Worm (Caenorhabditis elegans) whole organism, L2 larva: ENCODE measurements around the gene allo-1.
A peak's percentile ranks its signal among the peaks of the same experiment; 100 is the strongest.

ENCODE experiments used
- C34F6.9 ChIP-seq: fragments of 150-350 bp; optimal IDR thresholded peaks from 2 replicates; lab custom pipeline; 2014; ENCODE audit warnings: missing biosample characterization, missing genetic modification characterization
- F13H6.1 ChIP-seq: sonication (generic microtip); optimal IDR thresholded peaks from 2 replicates; lab custom pipeline; 2016; ENCODE audit warnings: missing genetic modification characterization, missing compliant biosample characterization
- Y55F3AM.14 ChIP-seq: fragments of 200-800 bp; sonication (Bioruptor generic); optimal IDR thresholded peaks from 2 replicates; lab custom pipeline; 2018; ENCODE audit warnings: mild to moderate bottlenecking, missing genetic modification characterization, missing compliant biosample characterization
- ZK546.5 ChIP-seq: sonication (generic microtip); optimal IDR thresholded peaks from 2 replicates; lab custom pipeline; 2017; ENCODE audit warnings: missing biosample characterization, missing genetic modification characterization
- alr-1 ChIP-seq: fragments of 150-350 bp; optimal IDR thresholded peaks from 2 replicates; lab custom pipeline; 2014; ENCODE audit warnings: missing biosample characterization, missing genetic modification characterization
- aly-2 ChIP-seq: fragments of 150-350 bp; optimal IDR thresholded peaks from 2 replicates; lab custom pipeline; 2014; ENCODE audit warnings: missing biosample characterization, missing genetic modification characterization
- blmp-1 ChIP-seq: sonication (generic microtip); optimal IDR thresholded peaks from 2 replicates; lab custom pipeline; 2017; ENCODE audit warnings: missing genetic modification characterization, mild to moderate bottlenecking, missing compliant biosample characterization, antibody characterized with exemption, moderate library complexity; ENCODE audit not compliant: insufficient read depth
- ceh-16 ChIP-seq: fragments of 150-350 bp; optimal IDR thresholded peaks from 2 replicates; lab custom pipeline; 2014; ENCODE audit warnings: missing biosample characterization, missing genetic modification characterization
- ceh-82 ChIP-seq: fragments of 150-350 bp; optimal IDR thresholded peaks from 2 replicates; lab custom pipeline; 2014; ENCODE audit warnings: missing biosample characterization, missing genetic modification characterization
- crh-2 ChIP-seq: sonication (generic microtip); optimal IDR thresholded peaks from 2 replicates; lab custom pipeline; 2017; ENCODE audit warnings: missing biosample characterization, missing genetic modification characterization
- dmd-4 ChIP-seq: sonication (generic microtip); optimal IDR thresholded peaks from 2 replicates; lab custom pipeline; 2017; ENCODE audit warnings: missing biosample characterization, missing genetic modification characterization
- fos-1 ChIP-seq: fragments of 150-350 bp; optimal IDR thresholded peaks from 2 replicates; lab custom pipeline; 2014; ENCODE audit warnings: missing biosample characterization, missing genetic modification characterization
- gmeb-1 ChIP-seq: fragments of 150-350 bp; optimal IDR thresholded peaks from 2 replicates; lab custom pipeline; 2014; ENCODE audit warnings: missing biosample characterization, missing genetic modification characterization
- lin-11 ChIP-seq: fragments of 150-350 bp; sonication (generic microtip); optimal IDR thresholded peaks from 2 replicates; lab custom pipeline; 2014; ENCODE audit warnings: missing biosample characterization, missing genetic modification characterization, inconsistent platforms, mixed read lengths
- lin-13 ChIP-seq: fragments of 150-350 bp; optimal IDR thresholded peaks from 2 replicates; lab custom pipeline; 2014; ENCODE audit warnings: missing biosample characterization, missing genetic modification reagents, missing genetic modification characterization
- lin-39 ChIP-seq: fragments of 150-350 bp; optimal IDR thresholded peaks from 2 replicates; lab custom pipeline; 2014; ENCODE audit warnings: missing biosample characterization, missing genetic modification reagents, missing genetic modification characterization
- lsy-2 ChIP-seq, 2 experiments: fragments of 150-350 bp in 1 of 2; sonication (generic microtip) in 1 of 2; optimal IDR thresholded peaks; 2 replicates each; lab custom pipeline; 2014 to 2017; ENCODE audit warnings: missing biosample characterization in 2 of 2, missing genetic modification characterization in 2 of 2
- mab-5 ChIP-seq: fragments of 150-350 bp; optimal IDR thresholded peaks from 2 replicates; lab custom pipeline; 2014; ENCODE audit warnings: missing biosample characterization, missing genetic modification characterization
- mbf-1 ChIP-seq: sonication (generic microtip); optimal IDR thresholded peaks from 2 replicates; lab custom pipeline; 2017; ENCODE audit warnings: missing biosample characterization, missing genetic modification characterization
- mdl-1 ChIP-seq, 2 experiments: fragments of 150-350 bp in 1 of 2; sonication (generic microtip) in 1 of 2; optimal IDR thresholded peaks; 2 replicates each; lab custom pipeline; 2017; ENCODE audit warnings: missing biosample characterization in 2 of 2, missing genetic modification characterization in 2 of 2
- nhr-10 ChIP-seq: sonication (generic microtip); optimal IDR thresholded peaks from 2 replicates; lab custom pipeline; 2017; ENCODE audit warnings: missing biosample characterization, missing genetic modification characterization
- nhr-12 ChIP-seq: fragments of 150-350 bp; optimal IDR thresholded peaks from 2 replicates; lab custom pipeline; 2014; ENCODE audit warnings: missing biosample characterization, missing genetic modification characterization
- nhr-129 ChIP-seq: fragments of 150-350 bp; optimal IDR thresholded peaks from 2 replicates; lab custom pipeline; 2014; ENCODE audit warnings: missing biosample characterization, missing genetic modification characterization
- nhr-21 ChIP-seq: fragments of 150-350 bp; optimal IDR thresholded peaks from 2 replicates; lab custom pipeline; 2014; ENCODE audit warnings: missing biosample characterization, missing genetic modification characterization
- nhr-23 ChIP-seq: fragments of 150-350 bp; optimal IDR thresholded peaks from 2 replicates; lab custom pipeline; 2014; ENCODE audit warnings: missing biosample characterization, missing genetic modification reagents, missing genetic modification characterization
- nhr-237 ChIP-seq: fragments of 150-350 bp; optimal IDR thresholded peaks from 2 replicates; lab custom pipeline; 2014; ENCODE audit warnings: missing biosample characterization, missing genetic modification characterization
- nhr-25 ChIP-seq: fragments of 150-350 bp; sonication (generic microtip); optimal IDR thresholded peaks from 3 replicates; lab custom pipeline; 2014; ENCODE audit warnings: missing biosample characterization, missing genetic modification characterization
- nhr-6 ChIP-seq: fragments of 150-350 bp; optimal IDR thresholded peaks from 2 replicates; lab custom pipeline; 2014; ENCODE audit warnings: missing biosample characterization, missing genetic modification characterization
- peb-1 ChIP-seq: fragments of 150-350 bp; optimal IDR thresholded peaks from 2 replicates; lab custom pipeline; 2014; ENCODE audit warnings: missing biosample characterization, missing genetic modification characterization
- sem-4 ChIP-seq: fragments of 150-350 bp; optimal IDR thresholded peaks from 2 replicates; lab custom pipeline; 2014; ENCODE audit warnings: missing biosample characterization, missing genetic modification reagents, missing genetic modification characterization
- skn-1 ChIP-seq: sonication (generic microtip); optimal IDR thresholded peaks from 2 replicates; lab custom pipeline; 2017; ENCODE audit warnings: missing biosample characterization, missing genetic modification characterization
- sma-3 ChIP-seq: sonication (generic microtip); optimal IDR thresholded peaks from 2 replicates; lab custom pipeline; 2016; ENCODE audit warnings: missing genetic modification reagents, missing genetic modification characterization, missing compliant biosample characterization
- sma-9 ChIP-seq, 2 experiments: fragments of 150-350 bp in 1 of 2; sonication (generic microtip) in 1 of 2; optimal IDR thresholded peaks; 2 replicates each; lab custom pipeline; 2014 to 2016; ENCODE audit warnings: missing genetic modification characterization in 2 of 2, mild to moderate bottlenecking in 1 of 2, missing biosample characterization in 1 of 2, missing compliant biosample characterization in 1 of 2, missing genetic modification reagents in 1 of 2, moderate library complexity in 1 of 2
- snpc-4 ChIP-seq: fragments of 150-350 bp; optimal IDR thresholded peaks from 2 replicates; lab custom pipeline; 2014; ENCODE audit warnings: missing biosample characterization, missing genetic modification characterization
- unc-39 ChIP-seq: fragments of 150-350 bp; optimal IDR thresholded peaks from 2 replicates; lab custom pipeline; 2014; ENCODE audit warnings: missing biosample characterization, missing genetic modification characterization
- unc-55 ChIP-seq: fragments of 150-350 bp; sonication (generic microtip); optimal IDR thresholded peaks from 3 replicates; lab custom pipeline; 2014; ENCODE audit warnings: missing biosample characterization, missing genetic modification reagents, missing genetic modification characterization
- zag-1 ChIP-seq: fragments of 150-350 bp; optimal IDR thresholded peaks from 2 replicates; lab custom pipeline; 2014; ENCODE audit warnings: missing biosample characterization, missing genetic modification characterization
- ztf-1 ChIP-seq: fragments of 200-800 bp; sonication (Bioruptor generic); conservative IDR thresholded peaks from 2 replicates; pipeline ENCODE4 v1.3.6; 2022; ENCODE audit warnings: missing genetic modification characterization, missing compliant biosample characterization
- ztf-11 ChIP-seq: sonication (generic microtip); optimal IDR thresholded peaks from 2 replicates; lab custom pipeline; 2017; ENCODE audit warnings: missing biosample characterization, missing genetic modification characterization
- ztf-4 ChIP-seq: fragments of 150-350 bp; optimal IDR thresholded peaks from 2 replicates; lab custom pipeline; 2014; ENCODE audit warnings: missing biosample characterization, missing genetic modification characterization

allo-1 gene

ce11 chrIV:10734527-10735436, 37.9 kb upstream of the allo-1 start, which contains the start of the genes orc-5 and cyb-1:
orc-5 (minus strand) TSS chrIV:10734588.
cyb-1 (plus strand) TSS chrIV:10735216.
- no peak for TF ChIP-seq nhr-237 (tag; lab: Kevin White, UChicago)
- peak; percentile 42 for TF ChIP-seq ztf-4 (tag; lab: Kevin White, UChicago)
- no peak for TF ChIP-seq alr-1 (tag; lab: Kevin White, UChicago)
- peak; percentile 67 for TF ChIP-seq nhr-25 (tag; lab: Kevin White, UChicago)
- peak; percentile 5 for TF ChIP-seq fos-1
- TF ChIP-seq lin-13 = no peak
- TF ChIP-seq sma-9 (GFP tag; optimal IDR thresholded peaks at IDR 0.05; lab: Kevin White, UChicago) = peak; percentile 78
- TF ChIP-seq sma-9 (tag; optimal IDR thresholded peaks at IDR 0.05; lab: Kevin White, UChicago) = no peak
- peak in 1 of 2 experiments; percentile 89 for TF ChIP-seq lsy-2 (tag; optimal IDR thresholded peaks at IDR 0.05; lab: Kevin White, UChicago)
- TF ChIP-seq mdl-1 (tag; optimal IDR thresholded peaks at IDR 0.05; lab: Kevin White, UChicago) = peak in 1 of 2 experiments; percentile 19
- no peak for TF ChIP-seq ztf-11 (tag; lab: Kevin White, UChicago)
- peak; percentile 59 for TF ChIP-seq lin-11 (tag; lab: Kevin White, UChicago)
- TF ChIP-seq nhr-21 (tag; lab: Kevin White, UChicago) = peak; percentile 33
- TF ChIP-seq gmeb-1 = peak; percentile 98
- TF ChIP-seq snpc-4 (tag; lab: Kevin White, UChicago) = peak; percentile 31
- TF ChIP-seq ceh-16 (tag; lab: Kevin White, UChicago) = no peak
- TF ChIP-seq unc-39 = no peak
- peak; percentile 42 for TF ChIP-seq sma-3
- TF ChIP-seq skn-1 = no peak
- TF ChIP-seq ceh-82 (tag; lab: Kevin White, UChicago) = peak; percentile 14
- peak; percentile 93 for TF ChIP-seq unc-55 (GFP tag; lab: Kevin White, UChicago)
- TF ChIP-seq nhr-6 (tag; lab: Kevin White, UChicago) = peak; percentile 72
- TF ChIP-seq sem-4 (tag; lab: Kevin White, UChicago) = peak; percentile 25
- TF ChIP-seq blmp-1 (tag; lab: Kevin White, UChicago) = peak; percentile 9
- peak; percentile 81 for TF ChIP-seq nhr-129 (tag; lab: Kevin White, UChicago)
- no peak for TF ChIP-seq peb-1 (tag; lab: Kevin White, UChicago)
- TF ChIP-seq C34F6.9 (tag; lab: Kevin White, UChicago) = peak; percentile 77
- no peak for TF ChIP-seq Y55F3AM.14 (GFP tag; lab: Kevin White, UChicago)
- peak; percentile 88 for TF ChIP-seq crh-2 (tag; lab: Kevin White, UChicago)
- peak; percentile 59 for TF ChIP-seq mab-5 (tag; lab: Kevin White, UChicago)
- TF ChIP-seq, all 48 proteins: peak for 20

ce11 chrIV:10727734-10728133, 30.9 kb upstream of the allo-1 start, which contains the start of gene ZC168.2:
ZC168.2 (plus strand) TSS chrIV:10728034.
- TF ChIP-seq ceh-82 (tag; lab: Kevin White, UChicago) (no peak), lin-11 (tag; lab: Kevin White, UChicago) (no peak), aly-2 (tag; lab: Kevin White, UChicago) (no peak), gmeb-1 (no peak), zag-1 (no peak), lin-39 (tag; lab: Kevin White, UChicago) (no peak), ceh-16 (tag; lab: Kevin White, UChicago) (no peak), ZK546.5 (tag; lab: Kevin White, UChicago) (no peak), mab-5 (tag; lab: Kevin White, UChicago) (no peak), mbf-1 (tag; lab: Kevin White, UChicago) (no peak), nhr-23 (no peak), sem-4 (tag; lab: Kevin White, UChicago) (no peak), fos-1 (no peak), unc-39 (no peak), nhr-10 (tag; lab: Kevin White, UChicago) (no peak), ztf-1 (GFP tag; lab: Robert Waterston, UW) (no peak), dmd-4 (tag; lab: Kevin White, UChicago) (no peak), sma-9 (GFP tag; optimal IDR thresholded peaks at IDR 0.05; lab: Kevin White, UChicago) (no peak), sma-9 (tag; optimal IDR thresholded peaks at IDR 0.05; lab: Kevin White, UChicago) (no peak), F13H6.1 (tag; lab: Kevin White, UChicago) (no peak), nhr-12 (tag; lab: Kevin White, UChicago) (no peak)
- TF ChIP-seq, all 48 proteins: peak for 0
